Worm (Caenorhabditis elegans): ENCODE measurements around the gene C37C3.9.

Gene C37C3.9

DNA sequence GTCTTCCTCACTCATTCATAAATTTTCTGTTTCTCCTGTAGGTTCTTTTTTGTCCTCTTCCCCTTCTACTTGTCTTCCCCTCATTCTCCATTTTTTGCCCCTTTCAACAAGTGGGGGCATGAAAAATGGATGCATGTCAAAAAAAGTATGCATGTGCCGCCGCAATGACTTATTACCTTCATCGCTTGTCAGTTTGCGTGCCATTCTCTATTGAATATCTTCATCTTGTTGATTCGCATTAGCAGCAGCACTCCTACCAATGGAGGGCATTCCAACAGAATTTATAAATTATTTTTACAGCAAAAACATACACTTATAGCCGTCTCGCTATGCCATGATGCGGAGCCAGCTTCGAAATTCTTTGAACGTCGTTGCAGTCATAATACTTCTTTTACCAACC is 36.7 kb upstream of the C37C3.9 start, which contains the start of gene F40A3.1:
F40A3.1 (plus strand) TSS at position 301 of the 400 bp plus-strand sequence.
- TF ChIP-seq aha-1 (tag): peak; percentile 29
- TF ChIP-seq unc-62 (GFP tag; optimal IDR thresholded peaks at IDR 0.05 in 1 of 2): peak in 1 of 2 experiments; percentile 32
- TF ChIP-seq unc-62 (tag; optimal IDR thresholded peaks at IDR 0.05): no peak
- TF ChIP-seq dmd-8 (GFP tag; IDR thresholded peaks at IDR 0.05): no peak

DNA sequence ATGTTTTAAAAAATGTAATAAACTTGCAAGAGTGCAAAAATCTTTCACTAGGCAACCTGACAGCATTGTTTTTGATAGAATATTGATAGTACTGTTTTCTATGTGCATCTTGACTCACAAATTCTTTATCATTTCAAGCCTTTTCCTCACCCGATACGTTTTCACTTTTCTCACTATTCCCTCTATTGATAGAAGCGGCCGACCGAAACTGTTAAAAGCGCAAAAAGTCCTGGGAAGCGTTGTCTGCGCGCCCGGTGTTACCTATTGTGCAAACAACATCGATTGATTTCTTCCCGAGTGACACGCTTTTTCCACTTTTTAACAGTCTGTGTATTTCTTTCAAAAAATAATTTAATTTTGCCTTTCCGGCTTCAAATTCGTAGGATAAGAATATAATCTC is 33.5 kb upstream of the C37C3.9 start:
- peak; percentile 45 for TF ChIP-seq dmd-6 (GFP tag; IDR thresholded peaks at IDR 0.05)
- TF ChIP-seq daf-8 (GFP tag; IDR thresholded peaks at IDR 0.05): no peak
- no peak for TF ChIP-seq Y105C5A.15 (GFP tag; IDR thresholded peaks at IDR 0.05)
- TF ChIP-seq daf-16 (GFP tag; optimal IDR thresholded peaks at IDR 0.05): no peak
- peak; percentile 69 for TF ChIP-seq daf-16 (tag; optimal IDR thresholded peaks at IDR 0.05)
- peak; percentile 43 for TF ChIP-seq dve-1 (tag; optimal IDR thresholded peaks at IDR 0.05; ENCODE audit: insufficient read depth)
- TF ChIP-seq lin-39 (tag; optimal IDR thresholded peaks at IDR 0.05): no peak
- TF ChIP-seq nhr-28 (tag; optimal IDR thresholded peaks at IDR 0.05): peak; percentile 37
- TF ChIP-seq nhr-25 (tag; optimal IDR thresholded peaks at IDR 0.05; ENCODE audit: borderline replicate concordance, insufficient read depth): no peak
- no peak for TF ChIP-seq hif-1 (tag; optimal IDR thresholded peaks at IDR 0.05)
- peak; percentile 9 for TF ChIP-seq nhr-6 (tag; optimal IDR thresholded peaks at IDR 0.05)
- TF ChIP-seq lin-1 (GFP tag; IDR thresholded peaks at IDR 0.05): no peak
- peak; percentile 80 for TF ChIP-seq pqm-1 (tag; optimal IDR thresholded peaks at IDR 0.05)
- no peak for TF ChIP-seq zfp-3 (GFP tag; conservative IDR thresholded peaks at IDR 0.05)
- TF ChIP-seq mes-2 (tag; optimal IDR thresholded peaks at IDR 0.05; ENCODE audit: poor library complexity, severe bottlenecking): peak; percentile 22
- TF ChIP-seq nhr-111 (GFP tag; optimal IDR thresholded peaks at IDR 0.05): no peak
- peak; percentile 54 for TF ChIP-seq hlh-11 (tag; optimal IDR thresholded peaks at IDR 0.05)

- TF ChIP-seq nhr-11 (tag; optimal IDR thresholded peaks at IDR 0.05) (peak; percentile 1), aha-1 (tag) (peak; percentile 84), F10B5.3 (tag; optimal IDR thresholded peaks at IDR 0.05) (no peak)
Measured at ce11 chrV:7884441-7884840, 29.9 kb upstream of the C37C3.9 start.

- TF ChIP-seq T26A8.4 (GFP tag; IDR thresholded peaks at IDR 0.05) (no peak), aly-2 (tag; optimal IDR thresholded peaks at IDR 0.05) (no peak), lin-13 (GFP tag; optimal IDR thresholded peaks at IDR 0.05) (no peak), hlh-30 (tag; optimal IDR thresholded peaks at IDR 0.05; ENCODE audit: insufficient read depth) (no peak), F49E8.2 (tag; optimal IDR thresholded peaks at IDR 0.05; ENCODE audit: borderline replicate concordance) (no peak), pqm-1 (tag; optimal IDR thresholded peaks at IDR 0.05) (no peak), Y48G9A.11 (GFP tag; IDR thresholded peaks at IDR 0.05) (no peak), ceh-32 (tag; optimal IDR thresholded peaks at IDR 0.05; ENCODE audit: poor library complexity) (no peak), fos-1 (tag; optimal IDR thresholded peaks at IDR 0.05) (no peak), aha-1 (tag) (no peak)
Measured at ce11 chrV:7878411-7878964, 24.0 kb upstream of the C37C3.9 start, which contains the start of gene F40A3.2. Gene F40A3.2 (plus strand): TSS chrV:7878914.

ce11 chrV:7876881-7877475 is 22.5 kb upstream of the C37C3.9 start, which contains the start of gene F40A3.3:
Gene F40A3.3 (plus strand): TSS chrV:7877444.
- TF ChIP-seq daf-16 (GFP tag; optimal IDR thresholded peaks at IDR 0.05): no peak
- TF ChIP-seq daf-16 (tag; optimal IDR thresholded peaks at IDR 0.05): peak; percentile 90
- no peak for TF ChIP-seq rbr-2 (tag; optimal IDR thresholded peaks at IDR 0.05)
- peak in 1 of 2 experiments; percentile 2 for TF ChIP-seq unc-62 (GFP tag; optimal IDR thresholded peaks at IDR 0.05 in 1 of 2)
- no peak for TF ChIP-seq unc-62 (tag; optimal IDR thresholded peaks at IDR 0.05)
- TF ChIP-seq lsy-2 (tag; optimal IDR thresholded peaks at IDR 0.05): peak in 1 of 2 experiments; percentile 24
- peak; percentile 4 for TF ChIP-seq mep-1 (tag; optimal IDR thresholded peaks at IDR 0.05)
- no peak for TF ChIP-seq egl-27 (tag; optimal IDR thresholded peaks at IDR 0.05)
- peak; percentile 15 for TF ChIP-seq nhr-28 (tag; optimal IDR thresholded peaks at IDR 0.05)

All from whole organism, L4 larva.